Fruit fly (Drosophila melanogaster) whole organism, embryonic: ENCODE results near the gene Pep.
A peak's percentile ranks its signal among the peaks of the same experiment; 100 is the strongest.

ENCODE experiments used
- Aef1 ChIP-seq: fragments of 200-800 bp; sonication (Bioruptor generic); IDR thresholded peaks from 3 replicates; pipeline ENCODE4 v1.3.6; 2022; ENCODE audit warnings: missing biosample characterization, missing genetic modification characterization
- CG11696 ChIP-seq: fragments of 200-800 bp; sonication (Bioruptor generic); IDR thresholded peaks from 2 replicates; pipeline ENCODE4 v1.3.6; 2022; ENCODE audit warnings: missing biosample characterization, missing genetic modification characterization
- CG13123 ChIP-seq: fragments of 200-800 bp; sonication (Bioruptor generic); optimal IDR thresholded peaks from 2 replicates; lab custom pipeline; 2016; ENCODE audit warnings: missing biosample characterization, missing genetic modification characterization
- CG32767 ChIP-seq: fragments of 200-800 bp; sonication (Bioruptor generic); IDR thresholded peaks from 2 replicates; pipeline ENCODE4 v1.3.6; 2022; ENCODE audit warnings: missing biosample characterization, missing genetic modification characterization
- CG6813 ChIP-seq: fragments of 200-800 bp; sonication (Bioruptor generic); optimal IDR thresholded peaks from 2 replicates; lab custom pipeline; 2017; ENCODE audit warnings: missing biosample characterization, missing genetic modification characterization, mild to moderate bottlenecking, moderate library complexity, missing genetic modification reagents
- D ChIP-seq, 2 experiments: fragments of 200-800 bp in 1 of 2; fragments of >200 bp in 1 of 2; sonication (Bioruptor generic) in 1 of 2; optimal IDR thresholded peaks; 2 replicates in 1 of 2; 3 replicates in 1 of 2; lab custom pipeline; 2017; ENCODE audit warnings: mild to moderate bottlenecking in 1 of 2, missing biosample characterization in 1 of 2, missing genetic modification characterization in 1 of 2, missing genetic modification reagents in 1 of 2
- corto ChIP-seq: fragments of 200-800 bp; sonication (Bioruptor generic); optimal IDR thresholded peaks from 2 replicates; lab custom pipeline; 2016; ENCODE audit warnings: missing biosample characterization, mild to moderate bottlenecking, missing genetic modification characterization, moderate library complexity
- emc ChIP-seq: fragments of 200-800 bp; sonication (Bioruptor generic); optimal IDR thresholded peaks from 2 replicates; lab custom pipeline; 2016; ENCODE audit warnings: missing biosample characterization, missing genetic modification characterization
- grau ChIP-seq: fragments of 200-800 bp; optimal IDR thresholded peaks from 3 replicates; lab custom pipeline; 2019; ENCODE audit warnings: missing biosample characterization, mild to moderate bottlenecking, missing genetic modification characterization, moderate library complexity
- p53 ChIP-seq: fragments of 200-800 bp; sonication (Bioruptor generic); optimal IDR thresholded peaks from 2 replicates; lab custom pipeline; 2016; ENCODE audit warnings: missing biosample characterization, missing genetic modification characterization
- sens-2 ChIP-seq: fragments of 200-800 bp; sonication (Bioruptor generic); IDR thresholded peaks from 2 replicates; pipeline ENCODE4 v1.3.6; 2022; ENCODE audit warnings: missing biosample characterization, missing genetic modification characterization
- sima ChIP-seq: fragments of 200-800 bp; sonication (Bioruptor generic); optimal IDR thresholded peaks from 2 replicates; lab custom pipeline; 2016; ENCODE audit warnings: missing biosample characterization, missing genetic modification characterization
- toy ChIP-seq: fragments of 200-800 bp; sonication (Bioruptor generic); IDR thresholded peaks from 2 replicates; pipeline ENCODE4 v1.3.6; 2022; ENCODE audit warnings: missing biosample characterization, missing genetic modification characterization
- wdn ChIP-seq: fragments of 200-800 bp; sonication (Bioruptor generic); IDR thresholded peaks from 2 replicates; pipeline ENCODE4 v1.3.6; 2022; ENCODE audit warnings: missing biosample characterization, missing genetic modification characterization

dm6 chr3L:17619209-17619705 lies 25.6 kb downstream of the Pep start, which contains the start of gene Eip74EF:
- TF ChIP-seq CG6813 (GFP tag; lab: Kevin White, UChicago) (no peak), D (optimal IDR thresholded peaks at IDR 0.05; lab: Kevin White, UChicago) (no peak), D (GFP tag; optimal IDR thresholded peaks at IDR 0.05; lab: Kevin White, UChicago) (no peak), toy (no peak), grau (tag; lab: Kevin White, UChicago) (peak; percentile 80), sens-2 (GFP tag; lab: Robert Waterston, UW) (peak; percentile 20; the same call in 1 of the 2 replicates), Aef1 (no peak), p53 (GFP tag; lab: Kevin White, UChicago) (no peak), emc (GFP tag; lab: Kevin White, UChicago) (no peak), CG32767 (GFP tag; lab: Robert Waterston, UW) (no peak), wdn (no peak), CG13123 (GFP tag; lab: Kevin White, UChicago) (no peak), corto (peak; percentile 24), sima (GFP tag; lab: Kevin White, UChicago) (no peak), CG11696 (GFP tag; lab: Robert Waterston, UW) (no peak)
